Worm (Caenorhabditis elegans): ENCODE data around the gene F16B12.1.

Gene F16B12.1

DNA sequence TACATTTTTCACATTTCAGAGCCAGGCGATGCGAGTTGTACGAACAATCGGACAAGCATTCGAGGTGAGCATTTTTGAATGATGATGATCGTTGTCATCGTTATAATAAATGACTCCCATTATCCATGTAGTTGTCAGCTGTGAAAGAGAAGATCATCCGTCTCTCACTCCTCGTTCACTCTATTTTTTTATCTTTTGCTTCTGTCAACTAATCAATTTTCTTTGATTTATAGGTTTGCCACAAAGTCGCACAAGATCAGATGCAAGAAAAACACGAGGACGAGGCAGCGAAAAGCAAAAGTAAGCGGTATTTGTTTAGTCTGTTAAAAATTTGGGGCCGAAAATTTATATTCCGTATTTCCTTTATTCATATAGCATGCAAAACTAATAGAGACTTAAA, 28.8 kb upstream of the F16B12.1 start:
- TF ChIP-seq ceh-13 (GFP tag; optimal IDR thresholded peaks at IDR 0.05) (no peak), tbx-37 (GFP tag; conservative IDR thresholded peaks at IDR 0.05) (no peak), aly-1 (tag; optimal IDR thresholded peaks at IDR 0.05) (no peak), ceh-36 (tag; optimal IDR thresholded peaks at IDR 0.05) (no peak), tbx-11 (GFP tag; IDR thresholded peaks at IDR 0.05) (no peak), F13C5.2 (tag; optimal IDR thresholded peaks at IDR 0.05) (no peak), hmg-4 (GFP tag; optimal IDR thresholded peaks at IDR 0.05) (no peak), hmbx-1 (tag; optimal IDR thresholded peaks at IDR 0.05) (no peak)

DNA sequence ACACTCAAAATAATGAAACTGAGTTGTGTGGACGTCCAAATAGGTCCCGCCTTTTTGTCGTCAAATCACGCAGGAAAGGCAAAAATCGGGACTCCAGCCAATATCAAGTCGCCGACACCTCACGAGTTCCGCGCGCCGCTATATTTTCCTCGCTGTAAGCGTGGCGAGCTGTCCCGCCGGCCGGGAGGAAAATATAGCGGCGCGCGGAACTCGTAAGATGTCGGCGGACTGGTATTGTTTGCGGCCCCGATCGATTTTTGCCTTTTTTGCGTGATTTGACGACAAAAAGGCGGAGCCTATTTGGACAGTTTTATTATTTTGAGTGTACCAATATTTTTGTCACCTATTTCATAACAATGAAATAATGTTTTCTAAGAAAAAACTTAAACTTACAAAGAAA, 22.5 kb upstream of the F16B12.1 start:
- no peak for TF ChIP-seq tra-4 (tag; optimal IDR thresholded peaks at IDR 0.05)
- TF ChIP-seq tbx-37 (GFP tag; conservative IDR thresholded peaks at IDR 0.05) = no peak
- no peak for TF ChIP-seq ets-7 (tag; optimal IDR thresholded peaks at IDR 0.05)
- TF ChIP-seq hnd-1 (tag; optimal IDR thresholded peaks at IDR 0.05) = no peak
- no peak for TF ChIP-seq tbx-11 (GFP tag; IDR thresholded peaks at IDR 0.05)
- TF ChIP-seq hmbx-1 (tag; optimal IDR thresholded peaks at IDR 0.05) = no peak
- no peak for TF ChIP-seq scrt-1 (GFP tag; IDR thresholded peaks at IDR 0.05)
- no peak for TF ChIP-seq hmg-4 (GFP tag; optimal IDR thresholded peaks at IDR 0.05)
- TF ChIP-seq aly-1 (tag; optimal IDR thresholded peaks at IDR 0.05) = no peak
- no peak for TF ChIP-seq ceh-36 (tag; optimal IDR thresholded peaks at IDR 0.05)
- TF ChIP-seq ceh-13 (GFP tag; optimal IDR thresholded peaks at IDR 0.05) = no peak
- TF ChIP-seq F13C5.2 (tag; optimal IDR thresholded peaks at IDR 0.05) = no peak
- TF ChIP-seq flt-1 (GFP tag; IDR thresholded peaks at IDR 0.05) = no peak
- TF ChIP-seq B0310.2 (tag; optimal IDR thresholded peaks at IDR 0.05) = no peak
- TF ChIP-seq sea-1 (GFP tag; conservative IDR thresholded peaks at IDR 0.05) = no peak

DNA sequence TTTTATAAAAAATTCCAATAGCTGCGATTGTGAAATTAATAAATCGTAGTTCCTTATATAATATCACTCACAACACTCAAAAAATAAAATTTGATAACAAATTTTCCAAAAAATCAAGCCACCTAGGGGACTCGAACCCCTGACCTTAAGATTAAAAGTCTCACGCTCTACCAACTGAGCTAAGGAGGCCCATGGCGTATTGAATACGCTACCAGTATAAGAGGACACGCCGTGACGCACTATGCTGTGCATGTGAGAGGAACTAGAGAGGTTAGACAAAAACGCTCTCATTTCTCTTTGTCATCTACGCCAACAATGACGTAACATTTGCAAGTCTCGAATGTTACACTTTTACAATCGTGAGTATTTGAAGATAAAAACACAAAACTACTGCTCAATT, 21.5 kb upstream of the F16B12.1 start:
- TF ChIP-seq tbx-37 (GFP tag; conservative IDR thresholded peaks at IDR 0.05) = peak; percentile 94
- peak; percentile 91 for TF ChIP-seq aly-1 (tag; optimal IDR thresholded peaks at IDR 0.05)
- TF ChIP-seq tbx-11 (GFP tag; IDR thresholded peaks at IDR 0.05) = peak; percentile 95
- peak; percentile 98 for TF ChIP-seq scrt-1 (GFP tag; IDR thresholded peaks at IDR 0.05)
- peak; percentile 90 for TF ChIP-seq ceh-13 (GFP tag; optimal IDR thresholded peaks at IDR 0.05)
- peak; percentile 97 for TF ChIP-seq pes-1 (GFP tag; IDR thresholded peaks at IDR 0.05)
- TF ChIP-seq hmg-4 (GFP tag; optimal IDR thresholded peaks at IDR 0.05) = peak; percentile 95
- peak; percentile 96 for TF ChIP-seq ceh-36 (tag; optimal IDR thresholded peaks at IDR 0.05)
- peak; percentile 95 for TF ChIP-seq B0310.2 (tag; optimal IDR thresholded peaks at IDR 0.05)
- peak; percentile 91 for TF ChIP-seq hmbx-1 (tag; optimal IDR thresholded peaks at IDR 0.05)
- peak; percentile 92 for TF ChIP-seq tra-4 (tag; optimal IDR thresholded peaks at IDR 0.05)
- TF ChIP-seq F13C5.2 (tag; optimal IDR thresholded peaks at IDR 0.05) = peak; percentile 98
- TF ChIP-seq flt-1 (GFP tag; IDR thresholded peaks at IDR 0.05) = peak; percentile 99
- peak; percentile 89 for TF ChIP-seq ets-7 (tag; optimal IDR thresholded peaks at IDR 0.05)
- TF ChIP-seq ama-1 (optimal IDR thresholded peaks at IDR 0.05) = no peak
- TF ChIP-seq hnd-1 (tag; optimal IDR thresholded peaks at IDR 0.05) = peak; percentile 93
- peak; percentile 98 for TF ChIP-seq sea-1 (GFP tag; conservative IDR thresholded peaks at IDR 0.05)

DNA sequence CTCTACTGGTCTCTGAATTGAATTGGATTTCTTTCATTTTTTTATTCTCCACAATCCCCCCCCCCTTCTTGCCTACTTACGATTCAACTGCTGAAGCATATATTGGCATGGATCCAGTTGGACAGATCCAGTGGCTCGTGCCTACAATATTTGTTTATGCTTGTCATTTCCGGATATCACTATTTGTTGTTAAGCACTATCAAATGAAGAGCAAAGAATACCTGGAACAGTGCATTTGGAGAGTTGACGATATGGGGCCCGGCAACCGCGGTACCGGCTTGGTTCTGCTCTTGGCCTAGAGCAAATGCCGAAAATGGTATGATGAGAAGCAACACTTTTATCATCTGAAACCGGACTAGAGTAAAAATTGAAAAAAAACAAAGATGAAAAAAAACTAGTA, 17.7 kb upstream of the F16B12.1 start, which contains the start of gene lgc-21:
Gene lgc-21 (minus strand): TSS at position 344 of the 400 bp plus-strand sequence.
- TF ChIP-seq pes-1 (GFP tag; IDR thresholded peaks at IDR 0.05) = no peak
- TF ChIP-seq hnd-1 (tag; optimal IDR thresholded peaks at IDR 0.05) = no peak
- no peak for TF ChIP-seq B0310.2 (tag; optimal IDR thresholded peaks at IDR 0.05)
- TF ChIP-seq aly-1 (tag; optimal IDR thresholded peaks at IDR 0.05) = no peak
- no peak for TF ChIP-seq sea-1 (GFP tag; conservative IDR thresholded peaks at IDR 0.05)
- no peak for TF ChIP-seq ama-1 (optimal IDR thresholded peaks at IDR 0.05)
- no peak for TF ChIP-seq ets-7 (tag; optimal IDR thresholded peaks at IDR 0.05)
- no peak for TF ChIP-seq ceh-13 (GFP tag; optimal IDR thresholded peaks at IDR 0.05)

DNA sequence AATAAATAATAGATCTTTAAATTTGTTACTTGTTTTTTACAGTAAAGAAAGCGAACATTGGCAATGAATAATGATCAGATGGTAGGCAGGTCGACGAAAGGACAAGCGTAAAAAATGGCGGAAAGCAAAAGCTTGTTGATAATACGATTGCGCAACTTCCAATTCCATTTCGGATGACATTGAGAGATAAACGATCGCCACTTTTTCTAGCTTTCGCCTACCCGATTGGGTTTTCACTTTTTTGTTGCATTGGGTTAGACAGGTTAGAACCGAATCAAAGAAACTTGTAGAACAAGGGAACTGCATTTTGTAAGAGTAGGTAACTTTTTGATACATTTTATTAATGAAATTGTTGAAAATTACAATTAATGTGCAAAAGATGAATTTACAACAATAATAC, 15.8 kb upstream of the F16B12.1 start:
- TF ChIP-seq pes-1 (GFP tag; IDR thresholded peaks at IDR 0.05) (no peak), tbx-37 (GFP tag; conservative IDR thresholded peaks at IDR 0.05) (no peak), tra-4 (tag; optimal IDR thresholded peaks at IDR 0.05) (no peak), hmbx-1 (tag; optimal IDR thresholded peaks at IDR 0.05) (no peak), ceh-13 (GFP tag; optimal IDR thresholded peaks at IDR 0.05) (no peak), ets-7 (tag; optimal IDR thresholded peaks at IDR 0.05) (no peak), ceh-36 (tag; optimal IDR thresholded peaks at IDR 0.05) (no peak), ama-1 (optimal IDR thresholded peaks at IDR 0.05) (no peak), sea-1 (GFP tag; conservative IDR thresholded peaks at IDR 0.05) (no peak), tbx-11 (GFP tag; IDR thresholded peaks at IDR 0.05) (no peak)

DNA sequence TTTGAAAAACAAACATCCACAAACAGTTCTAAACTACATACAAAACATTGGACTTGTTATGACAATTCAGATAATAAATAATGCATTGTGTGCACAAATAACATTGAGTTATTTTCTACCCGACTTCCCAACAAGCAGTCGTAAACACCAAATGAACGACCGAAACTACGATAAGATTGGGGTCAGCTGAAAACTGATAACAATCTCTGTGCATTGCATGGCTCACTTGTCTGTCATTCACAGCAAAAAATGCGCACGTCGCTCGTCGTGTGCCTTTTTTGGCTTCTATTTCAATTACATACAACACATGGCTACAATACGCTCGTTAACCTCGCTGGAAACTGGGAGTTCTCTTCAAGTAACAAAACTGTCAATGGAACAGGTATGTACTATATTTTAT, 14.4 kb upstream of the F16B12.1 start, which contains the start of gene C33G3.4:
Gene C33G3.4 (plus strand): TSS at position 213 of the 400 bp plus-strand sequence.
- TF ChIP-seq hnd-1 (tag; optimal IDR thresholded peaks at IDR 0.05) (no peak), ceh-13 (GFP tag; optimal IDR thresholded peaks at IDR 0.05) (no peak), aly-1 (tag; optimal IDR thresholded peaks at IDR 0.05) (no peak), tbx-11 (GFP tag; IDR thresholded peaks at IDR 0.05) (no peak), F13C5.2 (tag; optimal IDR thresholded peaks at IDR 0.05) (no peak), ets-7 (tag; optimal IDR thresholded peaks at IDR 0.05) (no peak), flt-1 (GFP tag; IDR thresholded peaks at IDR 0.05) (no peak), tra-4 (tag; optimal IDR thresholded peaks at IDR 0.05) (no peak), scrt-1 (GFP tag; IDR thresholded peaks at IDR 0.05) (no peak), ama-1 (optimal IDR thresholded peaks at IDR 0.05) (no peak), pes-1 (GFP tag; IDR thresholded peaks at IDR 0.05) (no peak)

DNA sequence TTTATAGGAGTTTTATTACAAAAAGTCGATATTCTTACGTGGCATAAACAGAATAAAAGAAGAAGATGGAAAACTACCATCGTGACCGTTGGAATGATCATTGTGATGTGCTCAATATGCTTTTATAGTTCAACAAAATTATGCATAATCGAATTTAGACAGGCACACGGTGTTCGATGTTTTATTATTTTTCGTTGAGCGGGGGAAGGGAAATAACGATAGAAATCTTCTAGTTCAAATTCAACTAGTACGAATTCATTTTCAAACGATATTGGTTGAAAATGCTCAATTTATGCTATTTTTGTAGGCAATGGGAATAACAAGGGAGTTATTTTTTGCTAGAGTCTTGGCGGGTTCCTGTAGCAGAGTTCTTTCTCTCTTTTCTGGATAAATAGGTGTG, 6.7 kb upstream of the F16B12.1 start, which contains the start of gene C33G3.5:
Gene C33G3.5 (minus strand): TSS at position 101 of the 400 bp plus-strand sequence.
- TF ChIP-seq hnd-1 (tag; optimal IDR thresholded peaks at IDR 0.05) (no peak), F13C5.2 (tag; optimal IDR thresholded peaks at IDR 0.05) (no peak), ceh-36 (tag; optimal IDR thresholded peaks at IDR 0.05) (no peak), ceh-13 (GFP tag; optimal IDR thresholded peaks at IDR 0.05) (no peak), hmg-4 (GFP tag; optimal IDR thresholded peaks at IDR 0.05) (no peak)

DNA sequence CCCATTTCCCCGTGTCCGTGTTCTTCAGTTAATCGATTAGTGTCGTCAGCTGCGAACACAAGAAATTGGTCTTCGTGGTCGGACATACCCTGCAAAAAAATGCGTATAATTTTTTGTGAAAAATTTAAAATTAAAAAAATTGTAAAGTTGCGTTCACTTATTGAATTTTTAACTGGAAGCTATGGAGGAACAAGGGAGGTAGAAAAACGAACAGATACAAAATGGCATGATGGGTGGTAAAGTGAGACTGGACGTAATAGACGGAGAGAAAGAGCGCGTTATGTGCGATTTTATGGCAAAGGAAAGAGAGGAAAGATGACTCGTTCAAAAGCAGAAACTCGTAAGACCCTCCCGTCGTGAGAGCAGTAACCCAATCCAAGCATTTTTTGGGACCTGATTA, 1.1 kb upstream of the F16B12.1 start, which contains the start of gene C33G3.6:
Gene C33G3.6 (minus strand): TSS at position 101 of the 400 bp plus-strand sequence.
- TF ChIP-seq pes-1 (GFP tag; IDR thresholded peaks at IDR 0.05) (no peak), tbx-11 (GFP tag; IDR thresholded peaks at IDR 0.05) (no peak), scrt-1 (GFP tag; IDR thresholded peaks at IDR 0.05) (no peak)
